Worm (Caenorhabditis elegans) whole organism, L4/young adult: Measurements from ENCODE around the gene nlp-27.

ENCODE experiments used
- dao-5 ChIP-seq: sonication (generic microtip); optimal IDR thresholded peaks from 2 replicates; lab custom pipeline; 2016; ENCODE audit warnings: missing genotype, missing genetic modification characterization, moderate library complexity, missing compliant biosample characterization
- him-1 ChIP-seq: sonication (generic microtip); optimal IDR thresholded peaks from 2 replicates; lab custom pipeline; 2016; ENCODE audit warnings: missing genotype, missing genetic modification reagents, missing genetic modification characterization, missing compliant biosample characterization

DNA sequence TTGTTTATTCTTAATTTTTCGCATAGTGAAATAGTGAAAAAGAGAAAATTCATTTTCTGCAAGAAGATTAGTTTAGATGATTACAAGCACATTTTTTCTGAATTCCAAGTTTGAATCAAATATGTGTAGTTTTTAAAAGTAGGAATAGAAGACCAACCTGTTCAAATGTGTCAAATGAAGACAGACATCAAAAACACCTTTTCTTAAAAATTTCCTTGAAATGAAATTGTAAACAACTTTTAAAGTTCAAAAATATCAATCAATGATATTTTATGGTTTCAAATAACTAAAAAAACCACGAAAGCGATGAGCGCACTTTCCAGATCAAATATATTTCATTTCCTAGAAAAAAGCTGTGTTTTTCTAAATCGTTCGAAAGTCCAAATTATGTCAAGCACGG is 7.5 kb upstream of the nlp-27 start, which contains the start of gene nlp-30:
- TF ChIP-seq dao-5 (tag; lab: Kevin White, UChicago) (no peak), him-1 (no peak)
